Worm (Caenorhabditis elegans) whole organism, L4/young adult: Measurements from ENCODE around the gene col-187.

Experiments used
- W03F9.2 ChIP-seq: fragments of 150-350 bp; optimal IDR thresholded peaks from 2 replicates; lab custom pipeline; 2014; ENCODE audit warnings: missing biosample characterization, missing genetic modification characterization
- dao-5 ChIP-seq: sonication (generic microtip); optimal IDR thresholded peaks from 2 replicates; lab custom pipeline; 2016; ENCODE audit warnings: missing genotype, missing genetic modification characterization, moderate library complexity, missing compliant biosample characterization
- him-1 ChIP-seq: sonication (generic microtip); optimal IDR thresholded peaks from 2 replicates; lab custom pipeline; 2016; ENCODE audit warnings: missing genotype, missing genetic modification reagents, missing genetic modification characterization, missing compliant biosample characterization

ce11 chrX:16113996-16114395 lies 41.3 kb downstream of the col-187 start:
- no peak for TF ChIP-seq W03F9.2 (tag; lab: Kevin White, UChicago)
- no peak for TF ChIP-seq dao-5 (tag; lab: Kevin White, UChicago)
- TF ChIP-seq him-1: no peak
